Fruit fly (Drosophila melanogaster): ENCODE data around the gene CG8173.

DNA sequence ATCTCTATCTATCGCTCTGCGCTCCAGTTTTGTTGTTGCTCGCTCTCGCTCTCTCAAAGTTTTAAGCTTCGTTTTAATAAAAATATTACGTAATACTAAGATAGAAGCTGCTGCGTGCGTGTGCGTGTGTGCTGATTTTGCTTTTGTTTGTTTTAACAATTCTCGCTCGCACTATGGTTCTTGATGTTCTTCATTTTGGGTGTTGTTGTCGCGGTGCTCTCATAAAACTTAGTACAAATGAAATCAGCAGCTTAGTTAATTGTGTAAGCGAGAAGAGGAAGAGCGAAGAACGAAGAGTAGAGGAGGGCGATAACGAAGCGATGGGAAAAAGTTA, 50.4 kb downstream of the CG8173 start:
- TF ChIP-seq CTCF (optimal IDR thresholded peaks at IDR 0.05) (no peak), CG8478 (optimal IDR thresholded peaks at IDR 0.05) (no peak)

Measured in S2 (cell line).